Fruit fly (Drosophila melanogaster): ENCODE measurements around the gene CG1271.

The CG1271 gene

dm6 chr3L:3035769-3036583, 16.3 kb upstream of the CG1271 start (continued):
- TF ChIP-seq Dll (GFP tag; IDR thresholded peaks at IDR 0.05; ENCODE audit: partially characterized antibody) (0 out of 4 replicates have a peak, but pooled peaks have one; percentile 29), Vsx1 (GFP tag; optimal IDR thresholded peaks at IDR 0.05) (peak; percentile 73), CG30431 (GFP tag; optimal IDR thresholded peaks at IDR 0.05) (peak; percentile 58), Nf-YB (GFP tag; optimal IDR thresholded peaks at IDR 0.05) (peak; percentile 82), ase (GFP tag; IDR thresholded peaks at IDR 0.05) (peak; percentile 55; the same call in 1 of the 3 replicates), Xrp1 (GFP tag; IDR thresholded peaks at IDR 0.05) (peak; percentile 84), CG6654 (GFP tag; optimal IDR thresholded peaks at IDR 0.05) (peak; percentile 58), CG5953 (GFP tag; IDR thresholded peaks at IDR 0.05) (peak; percentile 71), slou (GFP tag; optimal IDR thresholded peaks at IDR 0.05) (peak; percentile 43), CG6689 (GFP tag; IDR thresholded peaks at IDR 0.05) (peak; percentile 84), Gug (GFP tag; IDR thresholded peaks at IDR 0.05) (peak; percentile 31; the same call in 1 of the 4 replicates), lab (GFP tag; optimal IDR thresholded peaks at IDR 0.05) (peak; percentile 92), CG33213 (GFP tag; optimal IDR thresholded peaks at IDR 0.05) (peak; percentile 70), CG17829 (tag; optimal IDR thresholded peaks at IDR 0.05) (peak; percentile 87), run (tag; optimal IDR thresholded peaks at IDR 0.05) (peak; percentile 32), CG11247 (GFP tag; IDR thresholded peaks at IDR 0.05) (peak; percentile 56; the same call in 1 of the 2 replicates), CG30403 (GFP tag; optimal IDR thresholded peaks at IDR 0.05) (peak; percentile 86), NC2α (GFP tag; optimal IDR thresholded peaks at IDR 0.05) (peak; percentile 27), CG10209 (GFP tag; optimal IDR thresholded peaks at IDR 0.05) (peak; percentile 85), CG9817 (tag; optimal IDR thresholded peaks at IDR 0.05) (peak; percentile 77), Kr (GFP tag; optimal IDR thresholded peaks at IDR 0.05) (peak; percentile 38), hkb (optimal IDR thresholded peaks at IDR 0.05) (no peak), hkb (GFP tag; IDR thresholded peaks at IDR 0.05) (peak; percentile 88), Poxn (GFP tag; IDR thresholded peaks at IDR 0.05) (no peak), Max (GFP tag; optimal IDR thresholded peaks at IDR 0.05) (peak; percentile 82), CG10979 (tag; optimal IDR thresholded peaks at IDR 0.05) (peak; percentile 93), D19B (GFP tag; optimal IDR thresholded peaks at IDR 0.05) (peak; percentile 73), CG32767 (GFP tag; IDR thresholded peaks at IDR 0.05) (peak; percentile 88), HHEX (GFP tag; optimal IDR thresholded peaks at IDR 0.05) (peak; percentile 85), CG3847 (GFP tag; IDR thresholded peaks at IDR 0.05) (peak; percentile 84), pros (GFP tag; optimal IDR thresholded peaks at IDR 0.05) (peak; percentile 57), E2f2 (GFP tag; IDR thresholded peaks at IDR 0.05) (peak; percentile 70), NK7.1 (GFP tag; optimal IDR thresholded peaks at IDR 0.05) (peak; percentile 59), NFAT (GFP tag; IDR thresholded peaks at IDR 0.05) (peak; percentile 48; the same call in 1 of the 2 replicates), tgo (GFP tag; IDR thresholded peaks at IDR 0.05) (peak; percentile 60; the same call in 2 of the 3 replicates), Lim3 (GFP tag; IDR thresholded peaks at IDR 0.05) (0 out of 2 replicates have a peak, but pooled peaks have one; percentile 8), D (optimal IDR thresholded peaks at IDR 0.05) (no peak), D (GFP tag; optimal IDR thresholded peaks at IDR 0.05) (peak; percentile 81), CG13894 (tag; optimal IDR thresholded peaks at IDR 0.05) (peak; percentile 76), CG9609 (GFP tag; optimal IDR thresholded peaks at IDR 0.05) (peak; percentile 61), CG5245 (GFP tag; optimal IDR thresholded peaks at IDR 0.05) (peak; percentile 57), CG11560 (tag; IDR thresholded peaks at IDR 0.05) (no peak), CG7928 (GFP tag; optimal IDR thresholded peaks at IDR 0.05) (peak; percentile 46), CG12155 (GFP tag; optimal IDR thresholded peaks at IDR 0.05) (peak; percentile 72), CG14965 (GFP tag; optimal IDR thresholded peaks at IDR 0.05; ENCODE audit: borderline replicate concordance) (peak; percentile 7), CG2129 (GFP tag; IDR thresholded peaks at IDR 0.05; ENCODE audit: partially characterized antibody) (no peak), vnd (GFP tag; IDR thresholded peaks at IDR 0.05; ENCODE audit: partially characterized antibody) (no peak), kah (GFP tag; optimal IDR thresholded peaks at IDR 0.05) (peak; percentile 90), CG7963 (GFP tag; IDR thresholded peaks at IDR 0.05; ENCODE audit: partially characterized antibody) (no peak)
